Worm (Caenorhabditis elegans): ENCODE measurements around the gene F54H12.7.
"Not testable (repeated sequence)": the region's sequence is repeated elsewhere in the genome, so short reads cannot be mapped to it uniquely, and the experiment has no call there.

- TF ChIP-seq ama-1 (optimal IDR thresholded peaks at IDR 0.05); F13C5.2 (tag; optimal IDR thresholded peaks at IDR 0.05); ets-7 (tag; optimal IDR thresholded peaks at IDR 0.05); ceh-13 (GFP tag; optimal IDR thresholded peaks at IDR 0.05); tbx-37 (GFP tag; conservative IDR thresholded peaks at IDR 0.05); B0310.2 (tag; optimal IDR thresholded peaks at IDR 0.05); sea-1 (GFP tag; conservative IDR thresholded peaks at IDR 0.05): not testable (repeated sequence)
Observed at ce11 chrIII:7962641-7963040, 6.5 kb upstream of the F54H12.7 start, which contains the start of gene F54H12.4.

Measured in whole organism, early embryonic.